Fruit fly (Drosophila melanogaster) whole organism, embryonic: ENCODE data around the gene heix.
A peak's percentile ranks its signal among the peaks of the same experiment; 100 is the strongest.

Experiments
- Adf1 ChIP-seq: fragments of 200-800 bp; sonication (Bioruptor generic); IDR thresholded peaks from 2 replicates; pipeline ENCODE4 v1.3.6; 2022; ENCODE audit warnings: missing biosample characterization, missing genetic modification characterization
- Aef1 ChIP-seq: fragments of 200-800 bp; sonication (Bioruptor generic); IDR thresholded peaks from 3 replicates; pipeline ENCODE4 v1.3.6; 2022; ENCODE audit warnings: missing biosample characterization, missing genetic modification characterization
- Atf-2 ChIP-seq: fragments of 200-800 bp; sonication (Bioruptor generic); optimal IDR thresholded peaks from 2 replicates; lab custom pipeline; 2016; ENCODE audit warnings: missing biosample characterization, missing genetic modification characterization
- Bgb ChIP-seq: fragments of 200-800 bp; sonication (Bioruptor generic); IDR thresholded peaks from 2 replicates; pipeline ENCODE4 v1.3.6; 2022; ENCODE audit warnings: missing biosample characterization, missing genetic modification characterization; ENCODE audit not compliant: partially characterized antibody
- CG10209 ChIP-seq: fragments of 200-800 bp; sonication (Bioruptor generic); optimal IDR thresholded peaks from 3 replicates; lab custom pipeline; 2017; ENCODE audit warnings: missing biosample characterization, mild to moderate bottlenecking, missing genetic modification characterization, missing genetic modification reagents
- CG10274 ChIP-seq: fragments of 200-800 bp; sonication (Bioruptor generic); optimal IDR thresholded peaks from 3 replicates; lab custom pipeline; 2017; ENCODE audit warnings: missing biosample characterization, mild to moderate bottlenecking, missing genetic modification characterization
- CG10959 ChIP-seq: fragments of 200-800 bp; sonication (Bioruptor generic); IDR thresholded peaks from 2 replicates; pipeline ENCODE4 v1.3.6; 2022; ENCODE audit warnings: missing biosample characterization, missing genetic modification characterization
- CG12155 ChIP-seq: fragments of 200-800 bp; sonication (Bioruptor generic); optimal IDR thresholded peaks from 3 replicates; lab custom pipeline; 2016; ENCODE audit warnings: missing biosample characterization, missing genetic modification characterization
- CG1233 ChIP-seq: fragments of 200-800 bp; sonication (Bioruptor generic); optimal IDR thresholded peaks from 4 replicates; lab custom pipeline; 2018; ENCODE audit warnings: missing biosample characterization, mild to moderate bottlenecking, missing genetic modification characterization
- CG1792 ChIP-seq: fragments of 200-800 bp; sonication (Bioruptor generic); optimal IDR thresholded peaks from 2 replicates; lab custom pipeline; 2016; ENCODE audit warnings: missing biosample characterization, missing genetic modification characterization
- CG18011 ChIP-seq: fragments of 200-800 bp; sonication (Bioruptor generic); optimal IDR thresholded peaks from 2 replicates; lab custom pipeline; 2017; ENCODE audit warnings: missing biosample characterization, missing genetic modification characterization, mild to moderate bottlenecking, moderate library complexity, missing genotype
- CG2678 ChIP-seq: fragments of 200-800 bp; sonication (Bioruptor generic); optimal IDR thresholded peaks from 3 replicates; lab custom pipeline; 2019; ENCODE audit warnings: missing biosample characterization, mild to moderate bottlenecking, missing genetic modification characterization, moderate library complexity
- CG3163 ChIP-seq: fragments of 200-800 bp; sonication (Bioruptor generic); optimal IDR thresholded peaks from 3 replicates; lab custom pipeline; 2016; ENCODE audit warnings: missing biosample characterization, missing genetic modification characterization
- CG32532 ChIP-seq: fragments of 200-800 bp; sonication (Bioruptor generic); IDR thresholded peaks from 2 replicates; pipeline ENCODE4 v1.3.6; 2022; ENCODE audit warnings: missing biosample characterization, missing genetic modification characterization
- CG4730 ChIP-seq: fragments of 200-800 bp; sonication (Bioruptor generic); IDR thresholded peaks from 2 replicates; pipeline ENCODE4 v1.3.6; 2022; ENCODE audit warnings: missing biosample characterization, missing genetic modification characterization
- CG6175 ChIP-seq: fragments of 200-800 bp; sonication (Bioruptor generic); IDR thresholded peaks from 3 replicates; pipeline ENCODE4 v1.3.6; 2022; ENCODE audit warnings: missing biosample characterization, missing genetic modification characterization
- CG7372 ChIP-seq: fragments of 200-800 bp; sonication (Bioruptor generic); IDR thresholded peaks from 2 replicates; pipeline ENCODE4 v1.3.6; 2022; ENCODE audit warnings: missing biosample characterization, missing genetic modification characterization
- CG9876 ChIP-seq: fragments of 200-800 bp; sonication (Bioruptor generic); optimal IDR thresholded peaks from 2 replicates; lab custom pipeline; 2016; ENCODE audit warnings: missing biosample characterization, missing genetic modification characterization
- Camta ChIP-seq: fragments of 200-800 bp; sonication (Bioruptor generic); optimal IDR thresholded peaks from 2 replicates; lab custom pipeline; 2016; ENCODE audit warnings: missing biosample characterization, missing genetic modification characterization
- CoRest ChIP-seq: fragments of 200-800 bp; sonication (Bioruptor generic); optimal IDR thresholded peaks from 3 replicates; lab custom pipeline; 2018; ENCODE audit warnings: missing biosample characterization, mild to moderate bottlenecking, missing genetic modification characterization, moderate library complexity
- CrebB ChIP-seq: fragments of 200-800 bp; sonication (Bioruptor generic); optimal IDR thresholded peaks from 3 replicates; lab custom pipeline; 2018; ENCODE audit warnings: missing biosample characterization, mild to moderate bottlenecking, missing genetic modification characterization
- Ets65A ChIP-seq: fragments of 200-800 bp; sonication (Bioruptor generic); peaks from one replicate; lab custom pipeline; 2016; ENCODE audit warnings: missing biosample characterization, missing genetic modification characterization
- Hey ChIP-seq: fragments of 200-800 bp; sonication (Bioruptor generic); optimal IDR thresholded peaks from 3 replicates; lab custom pipeline; 2018; ENCODE audit warnings: missing biosample characterization, mild to moderate bottlenecking, missing genetic modification characterization
- HmgD ChIP-seq: fragments of 200-800 bp; sonication (Bioruptor generic); optimal IDR thresholded peaks from 3 replicates; lab custom pipeline; 2016; ENCODE audit warnings: missing biosample characterization, missing genetic modification characterization
- Lim3 ChIP-seq: fragments of 200-800 bp; sonication (Bioruptor generic); IDR thresholded peaks from 2 replicates; pipeline ENCODE4 v1.3.6; 2022; ENCODE audit warnings: missing biosample characterization, missing genetic modification characterization
- Myb ChIP-seq: fragments of 200-800 bp; sonication (Bioruptor generic); optimal IDR thresholded peaks from 2 replicates; lab custom pipeline; 2016; ENCODE audit warnings: missing biosample characterization, missing genetic modification characterization
- PHDP ChIP-seq: fragments of 200-800 bp; sonication (Bioruptor generic); optimal IDR thresholded peaks from 3 replicates; lab custom pipeline; 2018; ENCODE audit warnings: missing biosample characterization, mild to moderate bottlenecking, missing genetic modification characterization, moderate library complexity
- Stat92E ChIP-seq, 3 experiments: fragments of >200 bp in 2 of 3; fragments of 200-800 bp in 1 of 3; sonication (Bioruptor generic) in 1 of 3; optimal IDR thresholded peaks; 2 replicates each; lab custom pipeline; 2017 to 2019; ENCODE audit warnings: missing biosample characterization in 3 of 3, missing genetic modification characterization in 3 of 3, mild to moderate bottlenecking in 1 of 3, moderate library complexity in 1 of 3
- Xbp1 ChIP-seq: fragments of 200-800 bp; sonication (Bioruptor generic); optimal IDR thresholded peaks from 3 replicates; lab custom pipeline; 2016; ENCODE audit warnings: missing biosample characterization, mild to moderate bottlenecking, missing genetic modification characterization
- al ChIP-seq: fragments of 200-800 bp; sonication (Bioruptor generic); IDR thresholded peaks from 2 replicates; pipeline ENCODE4 v1.3.6; 2022; ENCODE audit warnings: missing biosample characterization, missing genetic modification characterization
- az2 ChIP-seq: fragments of 200-800 bp; sonication (Bioruptor generic); optimal IDR thresholded peaks from 3 replicates; lab custom pipeline; 2016; ENCODE audit warnings: missing biosample characterization, missing genetic modification characterization
- cg ChIP-seq: fragments of 200-800 bp; sonication (Bioruptor generic); optimal IDR thresholded peaks from 3 replicates; lab custom pipeline; 2019; ENCODE audit warnings: missing biosample characterization, mild to moderate bottlenecking, missing genetic modification characterization, moderate library complexity
- crol ChIP-seq: fragments of 200-800 bp; sonication (Bioruptor generic); IDR thresholded peaks from 2 replicates; pipeline ENCODE4 v1.3.6; 2022; ENCODE audit warnings: missing biosample characterization, missing genetic modification characterization
- crp ChIP-seq, 2 experiments: fragments of 200-800 bp; sonication (Bioruptor generic); optimal IDR thresholded peaks; 2 replicates in 1 of 2; 3 replicates in 1 of 2; lab custom pipeline; 2017; ENCODE audit warnings: missing biosample characterization in 2 of 2, missing genetic modification characterization in 2 of 2, mild to moderate bottlenecking in 1 of 2, moderate library complexity in 1 of 2
- cwo ChIP-seq: fragments of 200-800 bp; sonication (Bioruptor generic); optimal IDR thresholded peaks from 3 replicates; lab custom pipeline; 2017; ENCODE audit warnings: missing biosample characterization, missing genetic modification characterization, mild to moderate bottlenecking, moderate library complexity, missing genetic modification reagents
- dm ChIP-seq: fragments of 200-800 bp; sonication (Bioruptor generic); optimal IDR thresholded peaks from 3 replicates; lab custom pipeline; 2016; ENCODE audit warnings: missing biosample characterization, missing genetic modification characterization
- dmrt99B ChIP-seq: fragments of 200-800 bp; sonication (Bioruptor generic); optimal IDR thresholded peaks from 2 replicates; lab custom pipeline; 2018; ENCODE audit warnings: missing biosample characterization, mild to moderate bottlenecking, missing genetic modification characterization, moderate library complexity
- fu2 ChIP-seq: fragments of 200-800 bp; sonication (Bioruptor generic); optimal IDR thresholded peaks from 2 replicates; lab custom pipeline; 2016; ENCODE audit warnings: missing biosample characterization, missing genetic modification characterization
- gcm ChIP-seq: fragments of 200-800 bp; sonication (Bioruptor generic); optimal IDR thresholded peaks from 2 replicates; lab custom pipeline; 2019; ENCODE audit warnings: missing biosample characterization, mild to moderate bottlenecking, missing genetic modification characterization, moderate library complexity
- gsb ChIP-seq: fragments of 200-800 bp; sonication (Bioruptor generic); IDR thresholded peaks from 2 replicates; pipeline ENCODE4 v1.3.6; 2022; ENCODE audit warnings: missing biosample characterization, missing genetic modification characterization
- kay ChIP-seq: fragments of 200-800 bp; sonication (Bioruptor generic); optimal IDR thresholded peaks from 2 replicates; lab custom pipeline; 2016; ENCODE audit warnings: missing biosample characterization, missing genetic modification characterization
- ken ChIP-seq: fragments of 200-800 bp; sonication (Bioruptor generic); IDR thresholded peaks from 3 replicates; pipeline ENCODE4 v1.3.6; 2022; ENCODE audit warnings: missing biosample characterization, missing genetic modification characterization
- knrl ChIP-seq: fragments of 200-800 bp; sonication (Bioruptor generic); IDR thresholded peaks from 3 replicates; pipeline ENCODE4 v1.3.6; 2022; ENCODE audit warnings: missing biosample characterization, missing genetic modification characterization; ENCODE audit not compliant: partially characterized antibody
- maf-S ChIP-seq: fragments of 200-800 bp; sonication (Bioruptor generic); optimal IDR thresholded peaks from 2 replicates; lab custom pipeline; 2016; ENCODE audit warnings: missing biosample characterization, missing genetic modification characterization
- pfk ChIP-seq: fragments of 200-800 bp; sonication (Bioruptor generic); optimal IDR thresholded peaks from 2 replicates; lab custom pipeline; 2018; ENCODE audit warnings: missing biosample characterization, mild to moderate bottlenecking, missing genetic modification characterization, moderate library complexity
- schlank ChIP-seq: fragments of 200-800 bp; sonication (Bioruptor generic); optimal IDR thresholded peaks from 2 replicates; lab custom pipeline; 2018; ENCODE audit warnings: missing biosample characterization, mild to moderate bottlenecking, missing genetic modification characterization
- sens ChIP-seq: fragments of 200-800 bp; sonication (Bioruptor generic); peaks from one replicate; lab custom pipeline; 2016; ENCODE audit warnings: missing biosample characterization, missing genetic modification characterization
- slbo ChIP-seq: fragments of 200-800 bp; sonication (Bioruptor generic); IDR thresholded peaks from 2 replicates; pipeline ENCODE4 v1.3.6; 2022; ENCODE audit warnings: missing biosample characterization, missing genetic modification characterization
- tup ChIP-seq: fragments of 200-800 bp; sonication (Bioruptor generic); optimal IDR thresholded peaks from 2 replicates; lab custom pipeline; 2016; ENCODE audit warnings: missing biosample characterization, mild to moderate bottlenecking, missing genetic modification characterization, moderate library complexity
- tx ChIP-seq: fragments of 200-800 bp; sonication (Bioruptor generic); optimal IDR thresholded peaks from 2 replicates; lab custom pipeline; 2016; ENCODE audit warnings: missing biosample characterization, missing genetic modification characterization
- zen2 ChIP-seq: fragments of 200-800 bp; sonication (Bioruptor generic); IDR thresholded peaks from 3 replicates; pipeline ENCODE4 v1.3.6; 2022; ENCODE audit warnings: missing biosample characterization, missing genetic modification characterization; ENCODE audit not compliant: partially characterized antibody

heix gene

DNA sequence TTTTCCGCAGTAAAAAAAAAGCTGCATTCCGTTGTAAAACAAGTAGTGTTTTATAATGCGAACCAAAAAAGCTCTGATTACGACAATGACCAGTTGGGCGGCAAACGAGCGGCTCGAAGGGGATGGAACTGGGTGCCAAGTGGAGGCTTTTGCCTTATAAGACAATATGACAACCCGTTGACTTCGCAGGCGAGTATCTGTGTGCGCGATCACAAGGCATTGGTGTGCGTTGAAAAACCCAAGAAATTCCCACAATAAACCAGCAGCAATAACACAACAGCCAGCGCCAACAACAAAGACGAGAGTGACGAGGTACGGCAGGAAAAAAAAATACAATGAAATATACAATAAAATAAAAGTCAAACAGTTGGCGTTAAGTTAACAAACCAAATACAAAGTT lies 15.4 kb upstream of the heix start (continued):
- TF ChIP-seq Bgb (GFP tag; lab: Robert Waterston, UW), result peak; percentile 51; the same call in 1 of the 2 replicates
- peak; percentile 92 for TF ChIP-seq crol (GFP tag; lab: Robert Waterston, UW)
- no peak for TF ChIP-seq PHDP (tag; lab: Kevin White, UChicago)
- TF ChIP-seq CG1233 (GFP tag; lab: Kevin White, UChicago), result no peak
- TF ChIP-seq maf-S (GFP tag; lab: Kevin White, UChicago), result no peak
- no peak for TF ChIP-seq zen2 (GFP tag; lab: Robert Waterston, UW)
- TF ChIP-seq ken, result no peak
- TF ChIP-seq CoRest (tag; lab: Kevin White, UChicago), result no peak
- TF ChIP-seq cwo (GFP tag; lab: Kevin White, UChicago), result peak; percentile 27
- no peak for TF ChIP-seq crp (GFP tag; optimal IDR thresholded peaks at IDR 0.05; lab: Kevin White, UChicago)
- no peak for TF ChIP-seq gsb (GFP tag; lab: Robert Waterston, UW)
- no peak for TF ChIP-seq az2 (GFP tag; lab: Kevin White, UChicago)
- TF ChIP-seq tx (GFP tag; lab: Kevin White, UChicago), result no peak
- TF ChIP-seq slbo (GFP tag; lab: Robert Waterston, UW), result peak; percentile 30; the same call in 1 of the 2 replicates
- no peak for TF ChIP-seq CG1792
- peak; percentile 28 for TF ChIP-seq CG2678 (tag; lab: Kevin White, UChicago)
- TF ChIP-seq schlank (tag; lab: Kevin White, UChicago), result peak; percentile 31
- peak; percentile 54 for TF ChIP-seq cg (GFP tag; lab: Kevin White, UChicago)
- no peak for TF ChIP-seq fu2 (GFP tag; lab: Kevin White, UChicago)
- TF ChIP-seq Myb (GFP tag; lab: Kevin White, UChicago), result no peak
- no peak for TF ChIP-seq Camta (GFP tag; lab: Kevin White, UChicago)
- no peak for TF ChIP-seq Aef1 (GFP tag; lab: Robert Waterston, UW)
- TF ChIP-seq CG32532 (GFP tag; lab: Robert Waterston, UW), result peak; percentile 31; the same call in 1 of the 2 replicates
- peak; percentile 12; the same call in 1 of the 2 replicates for TF ChIP-seq Adf1 (GFP tag; lab: Robert Waterston, UW)
- no peak for TF ChIP-seq dmrt99B (tag; lab: Kevin White, UChicago)
- no peak for TF ChIP-seq HmgD (GFP tag; lab: Kevin White, UChicago)
- peak; percentile 49 for TF ChIP-seq sens
- TF ChIP-seq Xbp1, result no peak
- peak; percentile 56 for TF ChIP-seq Ets65A (GFP tag; lab: Kevin White, UChicago)
- TF ChIP-seq CG4730 (GFP tag; lab: Robert Waterston, UW), result no peak
- no peak for TF ChIP-seq Stat92E (GFP tag; optimal IDR thresholded peaks at IDR 0.05; lab: Kevin White, UChicago)
- TF ChIP-seq pfk (GFP tag; lab: Kevin White, UChicago), result peak; percentile 25
- TF ChIP-seq Atf-2, result no peak
- no peak for TF ChIP-seq dm (GFP tag; lab: Kevin White, UChicago)
- TF ChIP-seq kay (GFP tag; lab: Kevin White, UChicago), result no peak
- no peak for TF ChIP-seq CG10274 (GFP tag; lab: Kevin White, UChicago)
- no peak for TF ChIP-seq CG18011 (GFP tag; lab: Kevin White, UChicago)
- TF ChIP-seq al, result no peak
- TF ChIP-seq CrebB (tag; lab: Kevin White, UChicago), result peak; percentile 65
- no peak for TF ChIP-seq gcm
- TF ChIP-seq CG10209, result no peak
- no peak for TF ChIP-seq Lim3
- no peak for TF ChIP-seq CG6175 (GFP tag; lab: Robert Waterston, UW)
- TF ChIP-seq CG12155 (GFP tag; lab: Kevin White, UChicago), result no peak
- TF ChIP-seq CG9876 (GFP tag; lab: Kevin White, UChicago), result no peak
- no peak for TF ChIP-seq tup (GFP tag; lab: Kevin White, UChicago)
- no peak for TF ChIP-seq Hey (tag; lab: Kevin White, UChicago)
- no peak for TF ChIP-seq CG3163 (GFP tag; lab: Kevin White, UChicago)
- TF ChIP-seq CG10959 (GFP tag; lab: Robert Waterston, UW), result no peak
- no peak for TF ChIP-seq CG7372 (GFP tag; lab: Robert Waterston, UW)
- TF ChIP-seq knrl (GFP tag; lab: Robert Waterston, UW), result no peak
